Worm (Caenorhabditis elegans): Measurements from ENCODE around the gene C27H5.2.

Gene C27H5.2

DNA sequence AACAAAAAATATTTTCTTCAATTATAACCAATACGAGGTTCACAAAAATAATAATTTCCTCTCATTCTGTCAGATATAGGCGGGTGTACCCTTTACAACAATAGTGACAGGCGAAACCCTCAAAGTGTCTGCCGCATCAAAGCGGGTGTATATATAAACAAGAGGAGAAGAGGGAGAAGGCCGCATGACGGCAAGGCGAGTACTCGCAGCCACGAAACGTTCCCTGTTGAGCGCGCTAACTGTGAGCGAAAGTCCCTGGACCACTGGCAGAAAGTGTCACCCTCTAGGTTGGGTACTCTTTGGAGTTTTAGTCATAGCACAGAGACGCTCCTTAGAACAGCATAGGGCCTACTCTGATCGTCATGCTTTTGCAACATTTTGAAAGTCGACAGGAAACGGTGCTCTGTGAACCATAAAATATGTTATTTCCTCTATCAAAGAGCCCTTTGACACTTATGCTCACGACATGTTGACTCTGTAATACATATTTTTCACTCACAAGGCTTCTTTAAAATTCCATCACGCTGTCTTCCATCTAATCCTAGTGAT lies 44.7 kb downstream of the C27H5.2 start, which contains the start of gene pcrg-1 (continued):
- TF ChIP-seq athp-1 (tag; optimal IDR thresholded peaks at IDR 0.05) (peak; percentile 94), egl-44 (GFP tag; IDR thresholded peaks at IDR 0.05) (peak; percentile 80; the same call in 1 of the 2 replicates), hrde-1 (tag; optimal IDR thresholded peaks at IDR 0.05; ENCODE audit: borderline replicate concordance) (peak; percentile 30), bed-2 (GFP tag; IDR thresholded peaks at IDR 0.05) (peak; percentile 75; the same call in 1 of the 2 replicates), hmg-1.2 (GFP tag; IDR thresholded peaks at IDR 0.05) (peak; percentile 92), mes-4 (tag; optimal IDR thresholded peaks at IDR 0.05) (peak; percentile 83), lin-26 (GFP tag; IDR thresholded peaks at IDR 0.05) (peak; percentile 95), hmg-20 (GFP tag; IDR thresholded peaks at IDR 0.05) (peak; percentile 61; the same call in 1 of the 2 replicates), zfh-2 (GFP tag; conservative IDR thresholded peaks at IDR 0.05) (no peak), nfya-2 (GFP tag; IDR thresholded peaks at IDR 0.05) (0 out of 2 replicates have a peak, but pooled peaks have one; percentile 65), F33H1.4 (GFP tag; IDR thresholded peaks at IDR 0.05) (peak; percentile 48; the same call in 1 of the 2 replicates), ztf-25 (GFP tag; IDR thresholded peaks at IDR 0.05) (peak; percentile 80), rpc-1 (optimal IDR thresholded peaks at IDR 0.05) (peak; percentile 87), rpc-1 (tag; optimal IDR thresholded peaks at IDR 0.05) (peak; percentile 84), snpc-3.4 (tag; optimal IDR thresholded peaks at IDR 0.05) (peak; percentile 90), lin-40 (tag; optimal IDR thresholded peaks at IDR 0.05) (peak; percentile 76), ztf-18 (tag; optimal IDR thresholded peaks at IDR 0.05) (peak; percentile 84), aptf-2 (GFP tag; conservative IDR thresholded peaks at IDR 0.05) (0 out of 2 replicates have a peak, but pooled peaks have one; percentile 30), madf-8 (GFP tag; conservative IDR thresholded peaks at IDR 0.05) (peak; percentile 53), him-1 (tag; optimal IDR thresholded peaks at IDR 0.05) (peak; percentile 63), lsy-27 (tag; optimal IDR thresholded peaks at IDR 0.05; ENCODE audit: borderline replicate concordance, insufficient read depth) (peak; percentile 50), attf-6 (GFP tag; IDR thresholded peaks at IDR 0.05) (peak; percentile 88), dpff-1 (tag; optimal IDR thresholded peaks at IDR 0.05) (peak; percentile 89), sea-2 (GFP tag; IDR thresholded peaks at IDR 0.05) (peak; percentile 72; the same call in 1 of the 2 replicates), ceh-58 (GFP tag; IDR thresholded peaks at IDR 0.05) (0 out of 2 replicates have a peak, but pooled peaks have one; percentile 7), ztf-6 (GFP tag; IDR thresholded peaks at IDR 0.05) (peak; percentile 47; the same call in 1 of the 2 replicates), aptf-3 (GFP tag; IDR thresholded peaks at IDR 0.05) (0 out of 2 replicates have a peak, but pooled peaks have one; percentile 73), zim-3 (tag; optimal IDR thresholded peaks at IDR 0.05) (peak; percentile 82), dpl-1 (GFP tag; optimal IDR thresholded peaks at IDR 0.05) (no peak), K11D2.4 (GFP tag; IDR thresholded peaks at IDR 0.05) (peak; percentile 63; the same call in 1 of the 2 replicates), snpc-1.1 (tag; optimal IDR thresholded peaks at IDR 0.05; ENCODE audit: insufficient read depth) (peak; percentile 95), F22D6.2 (tag; optimal IDR thresholded peaks at IDR 0.05) (peak; percentile 58), C06A6.2 (GFP tag; conservative IDR thresholded peaks at IDR 0.05) (peak; percentile 69; the same call in 1 of the 2 replicates), cebp-1 (GFP tag; IDR thresholded peaks at IDR 0.05) (peak; percentile 22; the same call in 1 of the 2 replicates), cebp-1 (tag; optimal IDR thresholded peaks at IDR 0.05) (no peak), die-1 (tag; optimal IDR thresholded peaks at IDR 0.05) (peak; percentile 91), nhr-80 (tag; optimal IDR thresholded peaks at IDR 0.05) (peak; percentile 45), nhr-179 (tag; optimal IDR thresholded peaks at IDR 0.05) (no peak), let-607 (tag; optimal IDR thresholded peaks at IDR 0.05) (peak; percentile 40 to 43), Y79H2A.3 (GFP tag; conservative IDR thresholded peaks at IDR 0.05) (no peak), ceh-79 (tag; optimal IDR thresholded peaks at IDR 0.05) (peak; percentile 89), lir-1 (GFP tag; conservative IDR thresholded peaks at IDR 0.05) (0 out of 2 replicates have a peak, but pooled peaks have one; percentile 40), hlh-12 (tag; optimal IDR thresholded peaks at IDR 0.05) (peak; percentile 11), B0336.3 (GFP tag; IDR thresholded peaks at IDR 0.05) (peak; percentile 89), rec-8 (tag; optimal IDR thresholded peaks at IDR 0.05) (peak in 1 of 2 experiments; percentile 15), nfya-1 (tag; optimal IDR thresholded peaks at IDR 0.05; ENCODE audit: borderline replicate concordance, insufficient read depth) (no peak), xnd-1 (tag; optimal IDR thresholded peaks at IDR 0.05) (peak; percentile 31)

Data from whole organism, young adult.